Worm (Caenorhabditis elegans) whole organism, L4/young adult: ENCODE results near the gene C36B7.6.

Source experiments
- W03F9.2 ChIP-seq: fragments of 150-350 bp; optimal IDR thresholded peaks from 2 replicates; lab custom pipeline; 2014; ENCODE audit warnings: missing biosample characterization, missing genetic modification characterization
- dao-5 ChIP-seq: sonication (generic microtip); optimal IDR thresholded peaks from 2 replicates; lab custom pipeline; 2016; ENCODE audit warnings: missing genotype, missing genetic modification characterization, moderate library complexity, missing compliant biosample characterization
- him-1 ChIP-seq: sonication (generic microtip); optimal IDR thresholded peaks from 2 replicates; lab custom pipeline; 2016; ENCODE audit warnings: missing genotype, missing genetic modification reagents, missing genetic modification characterization, missing compliant biosample characterization

Gene C36B7.6

DNA sequence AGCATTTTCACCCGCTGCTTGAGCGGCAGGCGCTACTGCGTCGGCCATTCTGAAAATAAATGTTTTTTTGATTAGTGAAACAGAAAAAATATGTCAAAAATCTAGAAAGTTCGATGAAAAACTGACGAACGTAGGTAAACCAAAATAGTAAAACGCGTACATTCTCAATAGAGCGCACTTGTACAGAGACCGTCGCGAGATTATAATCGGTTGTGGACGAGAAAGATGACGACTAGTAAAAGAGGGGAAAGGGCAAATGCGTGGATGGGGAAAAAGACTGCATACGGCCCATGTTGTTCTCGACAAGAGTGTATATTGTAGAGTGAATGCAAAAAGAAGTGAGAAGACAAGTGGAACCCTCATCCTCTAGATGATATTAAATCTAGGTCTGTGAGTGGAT, at the start of gene C36B7.6:
Gene C36B7.6, minus strand, starts transcription at position 49 of the 400 bp plus-strand sequence.
- TF ChIP-seq dao-5: no peak
- no peak for TF ChIP-seq him-1 (tag; lab: Kevin White, UChicago)
- TF ChIP-seq W03F9.2: no peak

DNA sequence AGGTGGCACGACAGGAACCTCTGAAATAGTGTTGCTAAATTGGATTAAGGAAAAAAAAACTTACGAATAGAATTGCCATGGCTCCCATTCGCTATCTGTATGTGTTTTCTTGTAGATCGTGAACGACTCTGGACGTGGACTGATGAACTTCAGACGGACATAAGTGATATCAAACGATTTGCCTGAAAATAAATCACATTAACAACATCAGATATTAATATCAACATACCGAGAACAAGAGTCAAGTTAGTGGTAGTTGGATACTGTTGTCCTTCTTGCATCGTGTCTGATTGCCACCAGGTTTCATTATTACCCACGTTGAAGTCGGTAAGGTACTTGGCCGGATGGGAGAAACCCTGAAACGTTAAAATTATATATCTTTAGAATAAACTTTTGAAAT, 49.5 kb upstream of the C36B7.6 start:
- TF ChIP-seq dao-5 (no peak), W03F9.2 (no peak), him-1 (tag; lab: Kevin White, UChicago) (no peak)

DNA sequence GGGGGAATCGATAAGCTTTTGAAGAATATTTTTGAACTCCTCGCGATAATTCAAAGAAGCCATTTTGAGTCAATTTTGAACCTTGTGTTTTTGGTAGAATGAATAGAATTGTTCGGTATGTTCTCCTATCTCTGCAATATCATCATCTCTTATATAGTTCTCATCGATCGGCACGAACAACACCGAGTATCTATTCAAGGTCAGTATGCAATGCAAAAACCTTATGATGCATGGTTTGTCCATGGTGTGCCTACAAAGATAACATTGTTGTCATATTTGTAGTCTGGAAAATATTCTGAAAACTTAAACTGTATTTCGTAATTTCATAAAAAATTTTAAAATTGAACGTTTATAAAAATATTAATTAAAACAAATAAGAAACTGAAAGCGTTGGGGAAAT, 43.4 kb upstream of the C36B7.6 start, which contains the start of gene alh-10:
Gene alh-10, minus strand, starts transcription at position 127 of the 400 bp plus-strand sequence.
- no peak for TF ChIP-seq W03F9.2

DNA sequence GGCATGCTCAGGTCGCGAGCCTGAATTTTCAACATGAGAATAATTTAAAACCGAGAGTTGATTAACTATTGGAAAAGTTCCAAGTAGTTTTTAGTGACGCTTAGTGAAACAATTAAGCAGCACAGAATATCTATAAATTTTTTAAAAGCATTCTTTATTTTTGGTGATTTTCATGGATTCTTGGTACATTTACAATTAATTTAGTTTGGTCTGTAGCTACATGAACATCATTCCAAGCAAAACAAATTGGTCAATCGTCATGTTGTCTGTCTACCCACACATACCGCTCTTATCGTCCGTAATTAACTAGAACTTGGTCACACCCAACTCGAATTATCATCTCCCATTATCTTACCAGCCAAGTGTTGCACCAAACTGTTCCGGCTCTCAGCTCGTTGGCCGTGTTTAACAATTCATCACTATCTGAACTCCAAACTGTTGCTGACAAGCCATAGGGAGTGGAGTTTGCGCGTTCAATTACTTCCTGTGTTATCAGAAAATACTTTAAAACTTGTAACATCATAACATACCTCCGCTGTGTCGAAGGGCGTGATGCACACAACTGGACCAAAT, 40.6 kb upstream of the C36B7.6 start:
- TF ChIP-seq W03F9.2 (no peak), him-1 (tag; lab: Kevin White, UChicago) (no peak), dao-5 (no peak)

DNA sequence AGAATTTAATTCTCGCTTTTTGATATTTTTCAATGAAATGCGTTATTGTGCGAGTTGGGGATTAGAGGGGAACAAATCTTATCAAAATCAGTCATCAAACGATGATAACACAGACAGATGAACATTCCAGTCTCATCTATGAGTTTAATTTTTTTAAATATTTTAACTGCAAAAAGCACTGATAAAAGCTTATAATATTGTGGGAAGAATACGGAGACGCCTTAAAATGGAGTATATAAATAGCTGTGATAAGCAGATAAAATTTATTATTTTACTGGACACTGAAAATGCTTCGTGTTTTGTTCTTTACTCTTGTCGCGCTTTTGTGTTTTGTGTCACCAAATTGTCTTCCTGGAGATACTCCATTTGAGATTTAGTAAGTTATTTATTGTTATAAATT, 39.5 kb upstream of the C36B7.6 start, which contains the start of gene clec-86:
Gene clec-86, plus strand, starts transcription at position 262 of the 400 bp plus-strand sequence.
- TF ChIP-seq W03F9.2 (no peak), him-1 (tag; lab: Kevin White, UChicago) (no peak), dao-5 (no peak)

DNA sequence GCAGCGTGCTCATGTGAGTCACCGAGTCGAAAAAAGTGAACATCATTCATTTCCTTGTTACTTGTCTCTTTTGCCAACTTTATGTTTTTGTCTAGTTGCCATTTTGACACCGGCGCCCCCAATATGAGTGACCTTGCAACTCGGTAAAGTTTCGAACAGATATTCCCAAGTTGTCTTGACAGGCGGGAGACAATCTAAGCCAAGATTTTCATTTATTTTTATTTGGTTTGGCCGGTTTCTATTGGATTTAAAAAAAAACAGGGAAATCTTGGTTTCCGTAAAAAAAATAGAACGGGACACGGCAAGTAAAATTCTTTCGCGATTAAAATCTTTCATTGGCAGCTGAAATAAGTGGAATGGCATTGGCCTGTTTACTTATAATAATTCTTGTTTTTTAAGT, 31.1 kb upstream of the C36B7.6 start:
- no peak for TF ChIP-seq dao-5
- TF ChIP-seq him-1 (tag; lab: Kevin White, UChicago): no peak
- no peak for TF ChIP-seq W03F9.2

DNA sequence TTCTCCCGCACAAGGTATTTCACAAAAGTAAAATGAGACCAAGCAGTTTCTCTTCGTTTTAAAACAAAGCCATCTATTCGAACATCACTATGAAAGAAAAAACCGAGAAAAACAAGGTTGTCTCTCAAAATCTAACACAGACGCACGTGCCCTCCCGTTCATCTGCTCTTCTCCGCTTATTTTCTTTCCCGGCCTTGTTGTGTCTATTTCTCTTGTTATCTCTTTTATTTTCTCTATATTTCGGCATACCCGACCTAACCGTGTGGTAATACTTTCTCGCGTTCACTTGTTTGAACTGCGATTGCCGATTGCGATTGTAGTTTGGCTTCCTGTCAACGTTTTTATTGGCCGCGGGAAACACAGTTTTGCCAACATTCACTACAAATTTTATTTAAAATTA, 29.3 kb upstream of the C36B7.6 start:
- TF ChIP-seq him-1 (tag; lab: Kevin White, UChicago): no peak
- TF ChIP-seq W03F9.2: no peak
- no peak for TF ChIP-seq dao-5

DNA sequence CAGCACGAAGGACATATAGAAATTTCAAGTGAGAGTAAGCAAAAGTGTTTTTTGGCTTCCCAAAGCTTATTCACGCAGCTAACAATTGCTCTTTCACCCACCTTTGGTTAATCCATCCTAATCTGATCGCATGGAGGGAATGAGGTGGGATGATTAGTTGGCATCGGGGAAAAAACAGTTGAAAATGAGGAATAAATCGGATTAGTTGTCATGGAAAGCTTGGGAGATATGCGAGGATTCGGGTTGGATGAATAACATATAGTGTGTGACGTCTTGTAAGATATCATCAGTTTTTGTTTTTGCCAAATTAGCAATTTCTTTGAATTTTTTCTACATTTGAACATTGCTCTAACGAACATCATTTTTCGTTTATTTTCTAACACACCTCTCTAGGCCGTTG, 28.5 kb upstream of the C36B7.6 start:
- no peak for TF ChIP-seq dao-5
- no peak for TF ChIP-seq him-1 (tag; lab: Kevin White, UChicago)
- no peak for TF ChIP-seq W03F9.2

DNA sequence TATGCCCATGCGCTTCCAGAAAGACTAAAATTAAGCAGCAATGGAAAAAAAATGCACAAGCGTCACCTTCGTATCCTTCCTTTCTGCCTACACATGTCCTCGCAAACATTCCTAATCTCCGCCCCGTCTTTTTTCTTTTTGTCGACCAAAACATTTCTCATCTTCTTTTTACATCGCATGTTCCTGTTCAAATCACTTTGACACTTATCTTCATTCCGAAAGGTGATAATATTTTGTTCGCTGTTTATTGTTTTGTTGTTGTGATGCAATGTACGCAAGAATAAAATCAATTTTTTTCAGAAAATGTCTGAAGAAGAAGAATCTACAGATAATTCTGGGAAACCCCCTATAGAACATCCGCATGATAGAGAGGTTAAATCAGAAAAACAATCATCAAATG, 26.2 kb upstream of the C36B7.6 start, which contains the start of gene ist-1:
Gene ist-1, plus strand, starts transcription at position 301 of the 400 bp plus-strand sequence.
- no peak for TF ChIP-seq dao-5
- no peak for TF ChIP-seq him-1 (tag; lab: Kevin White, UChicago)
- no peak for TF ChIP-seq W03F9.2

DNA sequence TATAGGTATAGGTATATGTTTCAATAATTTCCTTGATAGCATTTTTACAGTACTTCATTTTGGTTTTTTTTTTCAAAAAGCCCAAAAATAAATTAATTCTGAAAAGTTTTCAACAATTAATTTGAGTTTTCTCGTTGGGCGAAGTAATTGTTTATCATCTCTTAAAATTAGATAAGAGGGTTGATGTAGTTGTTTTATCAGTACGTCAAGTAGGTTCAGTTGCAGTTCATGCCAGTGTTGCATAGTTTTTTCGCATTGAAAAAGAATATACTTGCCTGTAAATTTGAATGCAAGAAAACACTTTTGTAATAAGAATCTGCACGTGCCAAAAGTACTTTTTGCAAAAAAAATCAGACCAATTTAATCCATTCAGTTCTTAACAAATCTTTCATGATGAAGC, 25.0 kb upstream of the C36B7.6 start:
- TF ChIP-seq dao-5 (no peak), him-1 (tag; lab: Kevin White, UChicago) (no peak), W03F9.2 (no peak)

DNA sequence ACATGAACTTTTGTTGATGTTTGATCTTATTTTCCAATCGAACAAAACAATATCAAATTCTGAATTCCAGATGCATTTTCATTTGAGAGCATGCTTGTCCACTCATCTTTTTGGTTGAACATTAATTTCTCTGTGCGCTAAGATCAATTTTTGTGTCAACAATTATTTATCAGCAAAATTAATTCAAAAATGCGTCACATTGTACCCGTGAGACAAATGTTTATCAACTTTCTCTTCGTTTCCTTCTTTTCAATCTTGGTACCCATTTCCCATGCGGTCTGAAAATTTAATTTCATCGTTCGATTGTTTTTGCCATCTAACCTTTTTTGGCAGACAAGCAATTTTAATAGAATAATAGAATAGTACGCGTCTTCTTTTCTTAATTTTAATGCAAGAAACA, 23.9 kb upstream of the C36B7.6 start:
- TF ChIP-seq dao-5 (no peak), him-1 (tag; lab: Kevin White, UChicago) (no peak), W03F9.2 (no peak)

DNA sequence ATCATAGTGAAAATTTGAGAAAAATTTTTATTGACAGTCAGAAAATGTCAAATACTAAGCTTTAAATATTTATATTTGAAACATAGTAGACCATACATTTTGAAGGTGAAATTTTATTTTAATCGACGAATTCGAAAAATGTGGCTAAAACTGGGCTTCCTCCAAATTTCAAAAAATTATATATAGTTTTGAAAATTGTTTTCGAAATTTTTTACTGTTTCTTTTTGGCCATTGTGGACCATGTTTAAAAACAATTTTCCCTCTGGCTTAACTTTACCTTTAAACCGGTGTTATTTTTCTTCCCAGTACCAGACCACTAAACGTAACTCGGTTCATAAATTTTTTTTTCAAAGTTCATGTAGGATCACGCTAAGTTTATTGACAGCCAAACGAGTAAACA, 22.5 kb upstream of the C36B7.6 start:
- no peak for TF ChIP-seq dao-5
- TF ChIP-seq him-1 (tag; lab: Kevin White, UChicago): no peak
- TF ChIP-seq W03F9.2: no peak

DNA sequence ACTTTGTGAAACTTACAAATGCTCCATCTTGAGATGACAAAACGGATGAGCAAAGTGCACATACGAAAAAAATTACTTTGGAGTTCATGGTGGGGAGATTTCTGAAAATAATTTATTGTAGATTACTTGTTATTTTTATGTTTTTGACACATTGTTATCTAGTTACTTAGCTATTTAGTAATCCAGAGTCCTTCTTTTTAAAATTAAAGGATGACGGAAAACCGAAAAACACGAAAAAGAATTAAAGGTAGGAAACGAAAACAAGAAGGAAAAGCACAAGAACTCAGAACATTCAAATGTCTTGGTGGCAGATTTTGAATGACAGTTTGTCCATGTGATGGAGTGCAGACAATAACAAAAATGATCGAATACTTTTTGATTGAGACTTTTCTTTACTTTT, 16.8 kb upstream of the C36B7.6 start, which contains the start of gene hen-1:
Gene hen-1, minus strand, starts transcription at position 101 of the 400 bp plus-strand sequence.
- TF ChIP-seq dao-5 (no peak), him-1 (tag; lab: Kevin White, UChicago) (no peak), W03F9.2 (no peak)

DNA sequence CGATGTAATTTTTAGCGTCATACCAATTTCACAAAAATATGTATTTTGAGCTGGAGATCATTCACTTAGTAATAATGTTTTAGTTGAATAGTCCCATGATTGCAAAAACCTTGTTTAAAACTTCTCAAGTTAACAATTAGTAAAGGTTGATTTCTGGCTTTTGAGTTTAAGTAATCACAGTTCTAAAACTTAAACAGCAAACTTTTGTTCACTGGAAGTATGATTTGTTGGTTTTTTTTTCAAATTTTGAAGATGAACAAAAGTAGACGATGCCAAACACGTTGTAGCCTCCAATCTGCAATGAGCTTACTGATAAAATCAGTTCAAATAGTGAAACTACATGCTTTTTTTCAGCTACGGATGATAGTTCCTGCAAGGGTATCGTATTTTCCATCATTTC, 12.5 kb upstream of the C36B7.6 start, which contains the start of gene C36B7.1:
Gene C36B7.1, plus strand, starts transcription at position 301 of the 400 bp plus-strand sequence.
- TF ChIP-seq him-1 (tag; lab: Kevin White, UChicago): no peak
- TF ChIP-seq W03F9.2: no peak
- no peak for TF ChIP-seq dao-5

DNA sequence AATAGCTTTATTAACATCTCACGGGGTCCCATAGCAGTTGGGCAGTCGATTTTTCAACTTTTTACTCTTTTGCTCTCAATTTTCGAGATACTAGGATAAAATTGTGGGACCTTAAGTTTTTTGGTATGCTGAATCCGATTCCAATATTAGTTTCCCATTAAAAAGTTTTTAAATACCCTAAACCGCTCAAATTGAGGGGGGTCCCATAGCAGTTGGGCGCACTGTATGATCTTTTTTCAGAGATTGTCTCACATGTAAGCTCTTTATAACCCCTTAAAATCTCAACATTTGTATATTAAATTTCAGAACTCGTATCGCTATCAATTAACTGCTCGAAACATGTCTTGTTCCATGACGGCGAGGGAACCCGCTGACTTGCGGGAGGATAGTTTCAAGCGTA, 6.0 kb upstream of the C36B7.6 start, which contains the start of gene C36B7.2:
Gene C36B7.2, plus strand, starts transcription at position 301 of the 400 bp plus-strand sequence.
- no peak for TF ChIP-seq him-1 (tag; lab: Kevin White, UChicago)
- TF ChIP-seq dao-5: no peak
- no peak for TF ChIP-seq W03F9.2

DNA sequence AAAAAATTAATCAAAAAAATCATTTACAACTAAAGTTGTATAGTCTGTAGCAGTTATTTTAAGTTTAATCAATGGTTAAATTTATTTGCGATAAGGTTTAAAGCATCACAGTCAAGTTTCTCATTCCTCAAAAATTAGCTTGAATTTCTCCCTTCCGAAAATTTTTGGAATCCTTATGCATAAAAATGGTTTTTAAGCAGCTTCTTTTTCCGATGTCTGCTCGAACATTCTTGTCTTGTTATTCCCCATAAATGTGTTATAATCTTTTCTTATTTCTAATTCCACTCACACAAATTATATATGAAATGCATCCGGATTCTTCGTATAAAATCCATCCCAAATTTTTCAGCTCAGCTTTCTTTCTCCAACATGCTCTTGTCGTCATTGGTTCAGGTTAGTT, 1.3 kb upstream of the C36B7.6 start, which contains the start of gene C36B7.3:
Gene C36B7.3, plus strand, starts transcription at position 301 of the 400 bp plus-strand sequence.
- no peak for TF ChIP-seq him-1 (tag; lab: Kevin White, UChicago)
- TF ChIP-seq W03F9.2: no peak
- no peak for TF ChIP-seq dao-5
